Worm (Caenorhabditis elegans): ENCODE data around the gene fbxa-118.

ce11 chrV:19802797-19803196 is 25.7 kb upstream of the fbxa-118 start:
- TF ChIP-seq F13H6.1 (tag; optimal IDR thresholded peaks at IDR 0.05) (no peak), ama-1 (optimal IDR thresholded peaks at IDR 0.05) (no peak), ceh-9 (tag; optimal IDR thresholded peaks at IDR 0.05) (no peak), ttx-3 (tag; optimal IDR thresholded peaks at IDR 0.05) (no peak), hlh-30 (tag; optimal IDR thresholded peaks at IDR 0.05; ENCODE audit: insufficient read depth) (no peak)
